Worm (Caenorhabditis elegans) whole organism, early embryonic: Measurements from ENCODE around the gene C18H7.6.

Experiments
- B0310.2 ChIP-seq: sonication (generic microtip); optimal IDR thresholded peaks from 2 replicates; lab custom pipeline; 2016; ENCODE audit warnings: mild to moderate bottlenecking, missing genetic modification characterization, missing compliant biosample characterization
- F13C5.2 ChIP-seq: sonication (generic microtip); optimal IDR thresholded peaks from 2 replicates; lab custom pipeline; 2017; ENCODE audit warnings: mild to moderate bottlenecking, missing genetic modification characterization, inconsistent platforms, missing compliant biosample characterization
- aly-1 ChIP-seq: sonication (generic microtip); optimal IDR thresholded peaks from 2 replicates; lab custom pipeline; 2016; ENCODE audit warnings: missing genetic modification characterization, missing compliant biosample characterization
- ama-1 ChIP-seq: fragments of 150-350 bp; optimal IDR thresholded peaks from 2 replicates; lab custom pipeline; 2014
- ceh-13 ChIP-seq: fragments of 200-800 bp; sonication (Bioruptor generic); optimal IDR thresholded peaks from 2 replicates; lab custom pipeline; 2018; ENCODE audit warnings: mild to moderate bottlenecking, missing genetic modification characterization, missing compliant biosample characterization
- ceh-36 ChIP-seq: sonication (generic microtip); optimal IDR thresholded peaks from 2 replicates; lab custom pipeline; 2016; ENCODE audit warnings: missing genetic modification characterization, inconsistent platforms, missing compliant biosample characterization
- ets-7 ChIP-seq: sonication (generic microtip); optimal IDR thresholded peaks from 2 replicates; lab custom pipeline; 2016; ENCODE audit warnings: missing genotype, missing genetic modification characterization, missing compliant biosample characterization
- flt-1 ChIP-seq: fragments of 200-800 bp; sonication (Bioruptor generic); IDR thresholded peaks from 2 replicates; pipeline ENCODE4 v1.3.6; 2022; ENCODE audit warnings: missing genetic modification characterization, missing compliant biosample characterization
- hmbx-1 ChIP-seq: sonication (generic microtip); optimal IDR thresholded peaks from 2 replicates; lab custom pipeline; 2016; ENCODE audit warnings: mild to moderate bottlenecking, missing genetic modification characterization, missing compliant biosample characterization
- hmg-4 ChIP-seq: fragments of 200-800 bp; sonication (Bioruptor generic); optimal IDR thresholded peaks from 2 replicates; lab custom pipeline; 2018; ENCODE audit warnings: mild to moderate bottlenecking, missing genetic modification characterization, missing compliant biosample characterization
- hnd-1 ChIP-seq: sonication (generic microtip); optimal IDR thresholded peaks from 2 replicates; lab custom pipeline; 2016; ENCODE audit warnings: missing genetic modification characterization, missing compliant biosample characterization
- pes-1 ChIP-seq: fragments of 200-800 bp; sonication (Bioruptor generic); IDR thresholded peaks from 2 replicates; pipeline ENCODE4 v1.3.6; 2022; ENCODE audit warnings: missing genetic modification reagents, missing genetic modification characterization, missing compliant biosample characterization
- scrt-1 ChIP-seq: fragments of 200-800 bp; sonication (Bioruptor generic); IDR thresholded peaks from 2 replicates; pipeline ENCODE4 v1.3.6; 2022; ENCODE audit warnings: missing genetic modification characterization, missing compliant biosample characterization
- sea-1 ChIP-seq: fragments of 200-800 bp; sonication (Bioruptor generic); conservative IDR thresholded peaks from 2 replicates; pipeline ENCODE4 v1.3.6; 2022; ENCODE audit warnings: missing genetic modification characterization, missing compliant biosample characterization
- tbx-11 ChIP-seq: fragments of 200-800 bp; sonication (Bioruptor generic); IDR thresholded peaks from 2 replicates; pipeline ENCODE4 v1.3.6; 2022; ENCODE audit warnings: missing genetic modification characterization, missing compliant biosample characterization
- tbx-37 ChIP-seq: fragments of 200-800 bp; sonication (Bioruptor generic); conservative IDR thresholded peaks from 2 replicates; pipeline ENCODE4 v1.3.6; 2022; ENCODE audit warnings: missing genetic modification reagents, missing genetic modification characterization, missing compliant biosample characterization
- tra-4 ChIP-seq: sonication (generic microtip); optimal IDR thresholded peaks from 2 replicates; lab custom pipeline; 2017; ENCODE audit warnings: missing genetic modification characterization, missing compliant biosample characterization

C18H7.6 gene

DNA sequence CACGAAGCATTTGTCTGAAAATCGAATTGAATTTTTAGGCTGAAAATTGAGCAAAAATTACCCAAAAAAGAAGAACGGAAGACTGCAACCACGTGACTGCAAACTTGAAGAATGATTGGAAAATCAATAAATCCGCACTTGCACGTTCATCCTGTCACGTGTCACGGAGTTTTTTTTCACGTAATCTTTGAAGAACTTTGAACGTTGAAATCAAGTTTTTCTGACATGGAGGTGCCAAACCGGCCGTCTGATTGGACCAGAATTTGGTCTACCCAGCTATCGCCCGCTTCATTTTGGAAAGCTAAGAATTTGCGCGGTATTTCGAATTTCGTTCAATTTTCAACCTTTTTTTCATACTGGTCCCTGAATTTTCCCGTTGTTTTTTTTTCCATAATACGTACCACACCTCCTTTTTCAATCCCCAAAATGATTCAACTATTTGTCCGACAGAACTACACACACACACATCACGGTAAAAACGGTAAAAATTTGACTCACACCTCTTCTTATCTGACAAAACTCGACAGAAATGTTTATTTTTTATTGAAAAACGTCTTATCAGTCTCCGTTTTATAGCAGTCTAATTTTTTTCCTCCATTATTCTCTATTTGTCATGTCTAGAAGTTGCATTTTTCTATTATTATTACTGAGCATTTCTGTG, 4.1 kb upstream of the C18H7.6 start, which contains the start of the genes C18H7.7 and C18H7.11:
Gene C18H7.7, minus strand, starts transcription at position 101 of the 661 bp plus-strand sequence.
Gene C18H7.11, plus strand, starts transcription at position 611 of the 661 bp plus-strand sequence.
- no peak for TF ChIP-seq ama-1 (lab: Kevin White, UChicago)
- TF ChIP-seq tbx-11: no peak
- TF ChIP-seq scrt-1 (GFP tag; lab: Robert Waterston, UW): no peak
- no peak for TF ChIP-seq ceh-36 (tag; lab: Kevin White, UChicago)
- no peak for TF ChIP-seq F13C5.2 (tag; lab: Kevin White, UChicago)
- TF ChIP-seq sea-1 (GFP tag; lab: Robert Waterston, UW): no peak
- TF ChIP-seq ceh-13 (GFP tag; lab: Kevin White, UChicago): no peak
- TF ChIP-seq hnd-1: no peak
- TF ChIP-seq hmbx-1 (tag; lab: Kevin White, UChicago): no peak
- no peak for TF ChIP-seq hmg-4 (GFP tag; lab: Kevin White, UChicago)
- no peak for TF ChIP-seq tra-4 (tag; lab: Kevin White, UChicago)
- no peak for TF ChIP-seq B0310.2
- no peak for TF ChIP-seq aly-1
- no peak for TF ChIP-seq tbx-37 (GFP tag; lab: Robert Waterston, UW)
- no peak for TF ChIP-seq ets-7 (tag; lab: Kevin White, UChicago)
- no peak for TF ChIP-seq pes-1
- no peak for TF ChIP-seq flt-1 (GFP tag; lab: Robert Waterston, UW)

DNA sequence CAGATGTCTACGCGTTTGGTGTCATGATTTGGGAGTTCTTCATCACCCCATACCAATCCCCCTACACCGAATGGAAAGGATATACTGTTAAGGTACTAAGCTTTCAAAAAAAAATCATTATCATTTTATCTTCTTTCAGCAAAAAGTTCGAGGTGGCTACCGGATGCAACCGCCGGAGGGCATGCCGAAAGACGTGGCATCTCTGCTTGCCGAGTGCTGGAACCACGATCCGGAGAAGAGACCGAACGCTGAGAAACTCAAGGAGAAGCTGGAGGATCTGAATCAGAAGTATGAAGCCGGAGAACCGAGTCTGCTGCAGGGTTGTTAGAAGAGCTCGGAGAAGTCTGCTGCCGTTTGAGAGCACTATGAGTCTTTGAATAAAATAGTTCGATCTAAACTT, 2.6 kb upstream of the C18H7.6 start:
- no peak for TF ChIP-seq tbx-37 (GFP tag; lab: Robert Waterston, UW)
- TF ChIP-seq ceh-36 (tag; lab: Kevin White, UChicago): no peak

DNA sequence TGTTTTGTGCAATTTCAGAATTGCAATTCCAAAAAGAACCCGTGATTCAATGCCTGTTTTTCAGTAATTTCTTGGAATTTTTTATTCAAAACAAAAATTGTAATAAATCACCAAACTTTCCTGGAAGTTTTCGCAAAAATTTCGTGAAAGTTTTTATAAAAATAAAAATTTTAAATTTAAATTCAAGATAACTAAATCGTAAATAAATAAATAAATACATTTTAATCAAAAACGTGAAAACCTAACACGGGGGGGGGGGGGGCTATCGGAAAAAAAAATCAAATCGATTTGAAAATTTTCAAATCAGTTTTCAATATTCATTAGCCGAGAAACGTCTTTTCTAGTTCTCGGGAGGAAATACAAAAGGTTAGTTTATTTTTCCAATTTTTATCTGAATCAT, 744 bp upstream of the C18H7.6 start, which contains the start of gene C18H7.4:
Gene C18H7.4, plus strand, starts transcription at position 301 of the 400 bp plus-strand sequence.
- TF ChIP-seq flt-1 (GFP tag; lab: Robert Waterston, UW) (no peak), scrt-1 (GFP tag; lab: Robert Waterston, UW) (no peak), ama-1 (lab: Kevin White, UChicago) (no peak), pes-1 (no peak), ceh-36 (tag; lab: Kevin White, UChicago) (no peak), B0310.2 (no peak), ceh-13 (GFP tag; lab: Kevin White, UChicago) (no peak), F13C5.2 (tag; lab: Kevin White, UChicago) (no peak), hnd-1 (no peak), ets-7 (tag; lab: Kevin White, UChicago) (no peak)

DNA sequence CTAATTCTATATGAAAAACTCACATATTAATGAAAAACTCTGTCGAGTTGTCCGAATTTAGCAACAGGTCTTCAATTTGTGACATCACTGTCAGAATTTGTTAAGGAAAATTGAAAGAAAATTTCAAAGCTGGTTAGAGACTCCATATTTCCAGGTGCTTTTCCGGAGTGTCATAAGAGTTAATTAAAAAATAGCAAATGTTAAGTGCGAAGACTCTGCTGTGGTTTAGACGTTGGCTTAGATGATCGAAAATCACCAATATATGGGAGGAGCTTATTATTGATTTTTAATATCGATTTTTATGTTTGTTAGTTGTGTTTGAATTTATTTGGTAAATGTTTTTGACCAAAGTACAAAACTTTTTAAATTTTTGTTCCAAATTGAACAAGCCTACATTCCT, 4.6 kb downstream of the C18H7.6 start, which contains the start of gene C18H7.12:
Gene C18H7.12, minus strand, starts transcription at position 101 of the 400 bp plus-strand sequence.
- TF ChIP-seq hmbx-1 (tag; lab: Kevin White, UChicago) (no peak), tbx-37 (GFP tag; lab: Robert Waterston, UW) (no peak), scrt-1 (GFP tag; lab: Robert Waterston, UW) (no peak)

DNA sequence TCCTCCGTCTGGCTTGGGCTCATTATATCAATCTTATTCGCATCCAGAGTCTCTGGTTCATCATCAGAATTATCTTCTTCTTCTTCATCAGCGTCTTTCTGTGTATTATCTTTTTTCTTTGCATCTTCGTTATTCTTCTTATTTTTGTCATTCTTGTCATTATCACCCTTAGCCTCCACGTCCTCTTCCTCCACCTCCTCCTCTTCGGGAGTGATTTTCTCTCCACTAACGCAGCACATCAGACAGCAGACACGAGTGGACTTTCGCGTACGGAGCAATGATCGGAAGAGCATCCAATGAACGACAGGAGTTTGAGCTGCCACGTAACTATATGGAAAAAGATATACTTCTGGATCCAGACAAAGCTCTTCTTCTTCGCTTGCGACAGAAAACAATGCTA, 8.2 kb downstream of the C18H7.6 start:
- TF ChIP-seq B0310.2 (no peak), hmbx-1 (tag; lab: Kevin White, UChicago) (no peak), ama-1 (lab: Kevin White, UChicago) (no peak), hmg-4 (GFP tag; lab: Kevin White, UChicago) (no peak), flt-1 (GFP tag; lab: Robert Waterston, UW) (no peak), aly-1 (no peak), hnd-1 (no peak), pes-1 (no peak), F13C5.2 (tag; lab: Kevin White, UChicago) (no peak), ets-7 (tag; lab: Kevin White, UChicago) (no peak), ceh-13 (GFP tag; lab: Kevin White, UChicago) (no peak), tbx-37 (GFP tag; lab: Robert Waterston, UW) (no peak), sea-1 (GFP tag; lab: Robert Waterston, UW) (no peak), tbx-11 (no peak), scrt-1 (GFP tag; lab: Robert Waterston, UW) (no peak), tra-4 (tag; lab: Kevin White, UChicago) (no peak), ceh-36 (tag; lab: Kevin White, UChicago) (no peak)

DNA sequence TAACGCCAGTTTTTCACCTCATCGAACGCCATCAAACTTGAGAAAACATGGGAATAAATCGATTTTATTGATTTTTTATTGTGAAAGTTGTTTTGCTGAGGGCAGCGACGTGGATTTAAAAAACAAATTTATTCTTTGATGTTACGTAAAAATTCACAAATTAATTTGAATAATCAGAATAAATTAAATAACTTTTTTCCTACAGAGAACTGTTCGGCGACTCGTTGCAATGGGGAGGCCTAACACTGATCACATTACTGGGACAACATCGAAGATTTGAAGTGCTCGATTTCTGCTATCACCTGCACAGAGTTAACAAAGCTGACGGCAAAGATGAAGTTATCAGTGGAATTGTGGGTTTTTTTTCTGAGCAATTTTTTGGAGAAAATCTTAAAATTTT, 10.2 kb downstream of the C18H7.6 start, which contains the start of gene F56A11.6:
Gene F56A11.6, minus strand, starts transcription at position 101 of the 400 bp plus-strand sequence.
- TF ChIP-seq hnd-1: no peak
- TF ChIP-seq B0310.2: no peak
- no peak for TF ChIP-seq ama-1 (lab: Kevin White, UChicago)
- TF ChIP-seq pes-1: no peak
- TF ChIP-seq aly-1: no peak
- TF ChIP-seq sea-1 (GFP tag; lab: Robert Waterston, UW): no peak
- TF ChIP-seq ets-7 (tag; lab: Kevin White, UChicago): no peak
- no peak for TF ChIP-seq hmbx-1 (tag; lab: Kevin White, UChicago)
- no peak for TF ChIP-seq F13C5.2 (tag; lab: Kevin White, UChicago)
- no peak for TF ChIP-seq ceh-13 (GFP tag; lab: Kevin White, UChicago)
- TF ChIP-seq ceh-36 (tag; lab: Kevin White, UChicago): no peak
- no peak for TF ChIP-seq flt-1 (GFP tag; lab: Robert Waterston, UW)
- TF ChIP-seq tbx-11: no peak
- no peak for TF ChIP-seq hmg-4 (GFP tag; lab: Kevin White, UChicago)
- TF ChIP-seq tra-4 (tag; lab: Kevin White, UChicago): no peak

DNA sequence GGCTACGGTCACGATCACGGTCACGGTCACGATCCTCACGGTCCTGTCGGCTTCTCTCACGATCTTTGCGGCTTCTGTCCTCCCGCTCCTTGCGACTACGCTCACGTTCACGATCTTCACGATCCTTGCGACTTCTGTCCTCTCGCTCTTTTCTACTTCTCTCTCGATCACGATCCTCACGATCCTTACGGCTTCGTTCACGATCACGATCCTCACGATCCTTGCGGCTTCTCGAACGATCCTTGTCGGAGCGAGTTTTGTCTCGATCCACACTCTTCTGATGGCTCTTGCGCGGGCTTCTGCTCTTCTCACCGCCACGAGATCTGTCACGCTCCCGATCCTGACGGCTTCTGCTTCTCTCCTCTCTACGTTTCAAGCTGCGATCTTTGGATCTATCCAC, 11.8 kb downstream of the C18H7.6 start:
- TF ChIP-seq ama-1 (lab: Kevin White, UChicago): no peak
- TF ChIP-seq hmbx-1 (tag; lab: Kevin White, UChicago): no peak
- TF ChIP-seq ceh-13 (GFP tag; lab: Kevin White, UChicago): no peak
- TF ChIP-seq tbx-37 (GFP tag; lab: Robert Waterston, UW): no peak
- TF ChIP-seq pes-1: no peak
- TF ChIP-seq hnd-1: no peak
